Worm (Caenorhabditis elegans): ENCODE data around the gene str-205.

The str-205 gene

DNA sequence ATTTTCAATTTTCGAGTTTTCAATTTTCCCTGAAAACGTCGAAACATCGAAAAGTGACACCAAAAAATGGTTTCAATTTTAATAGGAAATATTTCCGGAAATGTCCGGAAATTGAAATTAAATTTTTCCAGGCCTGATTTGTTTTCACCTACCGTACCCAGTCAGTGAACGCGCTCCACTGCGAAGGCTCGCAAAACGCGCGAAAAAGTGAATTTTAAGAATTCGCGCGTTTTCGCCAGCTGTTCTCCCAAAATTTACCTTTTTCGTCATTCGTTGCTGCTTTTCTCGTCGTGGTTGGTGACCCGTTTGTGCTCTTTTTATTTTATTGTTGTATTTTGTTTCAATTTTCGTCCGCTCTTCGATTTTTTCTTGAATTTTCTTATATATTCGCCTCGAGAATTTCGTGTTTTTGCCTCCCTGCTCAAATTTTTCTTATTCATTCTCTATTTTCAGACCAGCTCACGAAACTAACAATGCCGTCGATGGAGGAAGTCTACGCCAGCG, 39.7 kb downstream of the str-205 start, which contains the start of gene T19H12.2 (continued):
- TF ChIP-seq lag-1 (GFP tag; IDR thresholded peaks at IDR 0.05) (no peak), unc-62 (GFP tag; optimal IDR thresholded peaks at IDR 0.05) (no peak), snpc-1.3 (tag; optimal IDR thresholded peaks at IDR 0.05; ENCODE audit: insufficient read depth) (peak; percentile 86), egl-18 (GFP tag; IDR thresholded peaks at IDR 0.05) (no peak), pbrm-1 (GFP tag; IDR thresholded peaks at IDR 0.05) (peak; percentile 80), madf-6 (GFP tag; IDR thresholded peaks at IDR 0.05) (peak; percentile 100), ets-4 (GFP tag; optimal IDR thresholded peaks at IDR 0.05) (no peak), ekl-4 (GFP tag; IDR thresholded peaks at IDR 0.05) (peak; percentile 90), madf-3 (GFP tag; IDR thresholded peaks at IDR 0.05) (peak; percentile 92), bed-2 (GFP tag; IDR thresholded peaks at IDR 0.05) (0 out of 2 replicates have a peak, but pooled peaks have one; percentile 11), ztf-26 (tag; optimal IDR thresholded peaks at IDR 0.05) (no peak), B0019.2 (GFP tag; conservative IDR thresholded peaks at IDR 0.05) (peak; percentile 93), atf-7 (tag; optimal IDR thresholded peaks at IDR 0.05) (no peak), snpc-4 (GFP tag; optimal IDR thresholded peaks at IDR 0.05) (peak; percentile 58), snpc-4 (tag; optimal IDR thresholded peaks at IDR 0.05) (peak in 3 of 4 experiments; percentile 32 to 70 (median 62)), die-1 (tag; optimal IDR thresholded peaks at IDR 0.05) (no peak), tbp1 (GFP tag; optimal IDR thresholded peaks at IDR 0.05) (peak; percentile 66), lin-35 (GFP tag; optimal IDR thresholded peaks at IDR 0.05) (peak in 2 of 3 experiments; percentile 58 to 93), aptf-3 (GFP tag; IDR thresholded peaks at IDR 0.05) (no peak), ama-1 (optimal IDR thresholded peaks at IDR 0.05) (no peak), ama-1 (GFP tag; optimal IDR thresholded peaks at IDR 0.05) (no peak), ZK185.1 (tag; optimal IDR thresholded peaks at IDR 0.05; ENCODE audit: poor library complexity, severe bottlenecking) (no peak), D2030.7 (GFP tag; IDR thresholded peaks at IDR 0.05) (peak; percentile 98), F49E8.2 (tag; optimal IDR thresholded peaks at IDR 0.05; ENCODE audit: insufficient read depth) (peak; percentile 91), lsy-27 (tag; optimal IDR thresholded peaks at IDR 0.05; ENCODE audit: borderline replicate concordance, insufficient read depth) (no peak), F39B2.1 (GFP tag; IDR thresholded peaks at IDR 0.05) (0 out of 2 replicates have a peak, but pooled peaks have one; percentile 54), ceh-91 (GFP tag; IDR thresholded peaks at IDR 0.05) (peak; percentile 99), sdz-38 (tag; optimal IDR thresholded peaks at IDR 0.05) (no peak), efl-1 (GFP tag; optimal IDR thresholded peaks at IDR 0.05) (peak; percentile 99), repo-1 (tag; optimal IDR thresholded peaks at IDR 0.05) (no peak), F10E7.11 (tag; optimal IDR thresholded peaks at IDR 0.05) (no peak), Y79H2A.3 (GFP tag; conservative IDR thresholded peaks at IDR 0.05) (peak; percentile 86; the same call in 1 of the 2 replicates), ztf-28 (GFP tag; IDR thresholded peaks at IDR 0.05) (peak; percentile 94), gei-17 (GFP tag; optimal IDR thresholded peaks at IDR 0.05) (no peak), snpc-1.1 (tag; optimal IDR thresholded peaks at IDR 0.05; ENCODE audit: insufficient read depth) (peak; percentile 74), mxl-1 (tag; optimal IDR thresholded peaks at IDR 0.05) (no peak), let-526 (GFP tag; IDR thresholded peaks at IDR 0.05) (no peak), rpc-1 (optimal IDR thresholded peaks at IDR 0.05) (no peak), rpc-1 (tag; optimal IDR thresholded peaks at IDR 0.05) (peak; percentile 1), B0261.1 (tag; optimal IDR thresholded peaks at IDR 0.05) (no peak), hlh-12 (tag; optimal IDR thresholded peaks at IDR 0.05) (no peak), pha-4 (tag; optimal IDR thresholded peaks at IDR 0.05) (no peak), F37B4.10 (GFP tag; IDR thresholded peaks at IDR 0.05) (no peak), ceh-100 (GFP tag; IDR thresholded peaks at IDR 0.05) (peak; percentile 38; the same call in 1 of the 2 replicates), madf-10 (tag; optimal IDR thresholded peaks at IDR 0.05) (no peak), F33H1.4 (GFP tag; IDR thresholded peaks at IDR 0.05) (peak; percentile 92), C17E4.6 (GFP tag; IDR thresholded peaks at IDR 0.05) (peak; percentile 91), F57A8.1 (GFP tag; optimal IDR thresholded peaks at IDR 0.05) (no peak), athp-1 (tag; optimal IDR thresholded peaks at IDR 0.05) (peak; percentile 51)

All from whole organism, young adult.